Worm (Caenorhabditis elegans): ENCODE measurements around the gene T26C11.9.

Gene T26C11.9

DNA sequence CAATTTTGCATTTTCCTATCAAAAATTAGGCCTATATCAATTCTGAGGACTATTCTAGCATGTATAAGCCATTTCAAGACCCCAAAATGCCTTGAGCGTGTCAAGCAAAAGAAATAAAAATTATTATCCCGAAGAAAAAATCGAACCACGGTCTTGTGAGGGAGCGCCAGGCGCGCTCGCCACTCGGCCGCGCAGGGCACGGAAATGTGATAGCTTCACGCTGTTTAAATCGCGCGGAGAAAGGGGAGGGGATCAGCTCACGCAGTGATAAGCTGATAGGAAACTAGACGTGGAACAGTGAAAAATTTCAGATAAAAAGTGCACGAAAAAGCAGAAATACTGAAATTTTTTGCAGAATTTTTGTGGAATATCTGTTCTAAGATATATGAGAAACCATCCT lies 15.9 kb downstream of the T26C11.9 start (continued):
- TF ChIP-seq ztf-6 (GFP tag; IDR thresholded peaks at IDR 0.05) (no peak), sea-2 (GFP tag; IDR thresholded peaks at IDR 0.05) (no peak), K12H6.12 (tag; optimal IDR thresholded peaks at IDR 0.05) (peak; percentile 5), Y56A3A.18 (GFP tag; IDR thresholded peaks at IDR 0.05) (peak; percentile 76), snpc-1.3 (tag; optimal IDR thresholded peaks at IDR 0.05; ENCODE audit: insufficient read depth) (peak; percentile 89), lag-1 (GFP tag; IDR thresholded peaks at IDR 0.05) (no peak), Y95B8A.8 (GFP tag; IDR thresholded peaks at IDR 0.05) (peak; percentile 60; the same call in 1 of the 2 replicates), rpc-1 (optimal IDR thresholded peaks at IDR 0.05) (peak; percentile 91), rpc-1 (tag; optimal IDR thresholded peaks at IDR 0.05) (peak; percentile 98), madf-8 (GFP tag; conservative IDR thresholded peaks at IDR 0.05) (no peak), let-607 (tag; optimal IDR thresholded peaks at IDR 0.05) (peak; percentile 37 to 53), zim-3 (tag; optimal IDR thresholded peaks at IDR 0.05) (peak; percentile 83), nfyb-1 (GFP tag; IDR thresholded peaks at IDR 0.05) (peak; percentile 70; the same call in 1 of the 2 replicates), F33H1.4 (GFP tag; IDR thresholded peaks at IDR 0.05) (no peak), ztf-3 (GFP tag; optimal IDR thresholded peaks at IDR 0.05) (no peak), F52B5.7 (tag; optimal IDR thresholded peaks at IDR 0.05) (peak; percentile 71), T07F8.4 (tag; optimal IDR thresholded peaks at IDR 0.05) (peak; percentile 56), hsf-1 (GFP tag; IDR thresholded peaks at IDR 0.05) (peak; percentile 23; the same call in 1 of the 2 replicates), snpc-1.1 (tag; optimal IDR thresholded peaks at IDR 0.05; ENCODE audit: insufficient read depth) (peak; percentile 62), fkh-3 (tag; optimal IDR thresholded peaks at IDR 0.05) (peak; percentile 24), tbp1 (GFP tag; optimal IDR thresholded peaks at IDR 0.05) (peak; percentile 98), lsl-1 (GFP tag; optimal IDR thresholded peaks at IDR 0.05) (no peak), ekl-4 (GFP tag; IDR thresholded peaks at IDR 0.05) (0 out of 2 replicates have a peak, but pooled peaks have one; percentile 32), Y53G8AR.9 (GFP tag; conservative IDR thresholded peaks at IDR 0.05) (peak; percentile 28; the same call in 1 of the 2 replicates), hmg-1.2 (GFP tag; IDR thresholded peaks at IDR 0.05) (peak; percentile 78), snpc-4 (GFP tag; optimal IDR thresholded peaks at IDR 0.05) (peak; percentile 56), snpc-4 (tag; optimal IDR thresholded peaks at IDR 0.05) (peak in 3 of 4 experiments; percentile 63 to 71 (median 70)), pha-4 (tag; optimal IDR thresholded peaks at IDR 0.05) (no peak), aptf-3 (GFP tag; IDR thresholded peaks at IDR 0.05) (no peak), F57C9.4 (tag; optimal IDR thresholded peaks at IDR 0.05) (no peak), nhr-90 (tag; optimal IDR thresholded peaks at IDR 0.05) (peak; percentile 88), ztf-25 (GFP tag; IDR thresholded peaks at IDR 0.05) (peak; percentile 76; the same call in 1 of the 2 replicates), lin-35 (GFP tag; optimal IDR thresholded peaks at IDR 0.05) (no peak), bed-1 (GFP tag; IDR thresholded peaks at IDR 0.05) (no peak), K11D2.4 (GFP tag; IDR thresholded peaks at IDR 0.05) (peak; percentile 64), aptf-2 (GFP tag; conservative IDR thresholded peaks at IDR 0.05) (no peak), F49E8.2 (tag; optimal IDR thresholded peaks at IDR 0.05; ENCODE audit: insufficient read depth) (peak; percentile 31), ztf-26 (tag; optimal IDR thresholded peaks at IDR 0.05) (peak; percentile 64), F57A8.1 (GFP tag; optimal IDR thresholded peaks at IDR 0.05) (peak; percentile 2), atf-7 (tag; optimal IDR thresholded peaks at IDR 0.05) (peak; percentile 55), xnd-1 (tag; optimal IDR thresholded peaks at IDR 0.05) (no peak), gei-17 (GFP tag; optimal IDR thresholded peaks at IDR 0.05) (peak; percentile 47), madf-3 (GFP tag; IDR thresholded peaks at IDR 0.05) (no peak), ztf-28 (GFP tag; IDR thresholded peaks at IDR 0.05) (0 out of 2 replicates have a peak, but pooled peaks have one; percentile 64), athp-1 (tag; optimal IDR thresholded peaks at IDR 0.05) (peak; percentile 44), sptf-2 (GFP tag; optimal IDR thresholded peaks at IDR 0.05) (peak; percentile 63), repo-1 (tag; optimal IDR thresholded peaks at IDR 0.05) (peak; percentile 35), tbx-9 (tag; optimal IDR thresholded peaks at IDR 0.05; ENCODE audit: borderline replicate concordance) (no peak)
